Fruit fly (Drosophila melanogaster) whole organism, pupa: ENCODE results near the gene cmpy.

Experiments used
- CG10348 ChIP-seq: fragments of 200-800 bp; sonication (Bioruptor generic); IDR thresholded peaks from 2 replicates; pipeline ENCODE4 v1.3.6; 2022; ENCODE audit warnings: missing biosample characterization, missing genetic modification characterization
- CG12605 ChIP-seq: fragments of 200-800 bp; sonication (Bioruptor generic); IDR thresholded peaks from 2 replicates; pipeline ENCODE4 v1.3.6; 2022; ENCODE audit warnings: missing biosample characterization, missing genetic modification characterization
- CG13204 ChIP-seq: fragments of 200-800 bp; sonication (Bioruptor generic); optimal IDR thresholded peaks from 2 replicates; lab custom pipeline; 2018; ENCODE audit warnings: missing biosample characterization, mild to moderate bottlenecking, missing genetic modification characterization, moderate library complexity
- CG14655 ChIP-seq: fragments of 200-800 bp; sonication (Bioruptor generic); optimal IDR thresholded peaks from 3 replicates; lab custom pipeline; 2017; ENCODE audit warnings: mild to moderate bottlenecking, missing biosample characterization, missing genetic modification reagents, missing genetic modification characterization
- CG15710 ChIP-seq: fragments of 200-800 bp; sonication (Bioruptor generic); optimal IDR thresholded peaks from 2 replicates; lab custom pipeline; 2018; ENCODE audit warnings: missing biosample characterization, mild to moderate bottlenecking, missing genetic modification characterization, moderate library complexity
- CG17806 ChIP-seq: fragments of 200-800 bp; sonication (Bioruptor generic); optimal IDR thresholded peaks from 2 replicates; lab custom pipeline; 2018; ENCODE audit warnings: missing biosample characterization, mild to moderate bottlenecking, missing genetic modification characterization, moderate library complexity
- CG32121 ChIP-seq: fragments of 200-800 bp; sonication (Bioruptor generic); IDR thresholded peaks from 2 replicates; pipeline ENCODE4 v1.3.6; 2022; ENCODE audit warnings: missing biosample characterization, missing genetic modification characterization
- CG34367 ChIP-seq: fragments of 200-800 bp; sonication (Bioruptor generic); optimal IDR thresholded peaks from 2 replicates; lab custom pipeline; 2018; ENCODE audit warnings: missing biosample characterization, mild to moderate bottlenecking, missing genetic modification characterization
- CG4496 ChIP-seq: fragments of 200-800 bp; sonication (Bioruptor generic); IDR thresholded peaks from 3 replicates; pipeline ENCODE4 v1.3.6; 2022; ENCODE audit warnings: missing biosample characterization, missing genetic modification characterization
- CG8159 ChIP-seq: fragments of 200-800 bp; sonication (Bioruptor generic); optimal IDR thresholded peaks from 3 replicates; lab custom pipeline; 2018; ENCODE audit warnings: missing biosample characterization, mild to moderate bottlenecking, missing genetic modification characterization, moderate library complexity
- CG8301 ChIP-seq: fragments of 200-800 bp; sonication (Bioruptor generic); optimal IDR thresholded peaks from 2 replicates; lab custom pipeline; 2018; ENCODE audit warnings: missing biosample characterization, mild to moderate bottlenecking, missing genetic modification characterization
- CG9948 ChIP-seq: fragments of 200-800 bp; sonication (Bioruptor generic); optimal IDR thresholded peaks from 2 replicates; lab custom pipeline; 2018; ENCODE audit warnings: missing biosample characterization, mild to moderate bottlenecking, missing genetic modification characterization, moderate library complexity
- D1 ChIP-seq: fragments of 200-800 bp; sonication (Bioruptor generic); optimal IDR thresholded peaks from 2 replicates; lab custom pipeline; 2018; ENCODE audit warnings: missing biosample characterization, mild to moderate bottlenecking, missing genetic modification characterization, moderate library complexity
- EcR ChIP-seq: fragments of 200-800 bp; sonication (Bioruptor generic); optimal IDR thresholded peaks from 3 replicates; lab custom pipeline; 2019; ENCODE audit warnings: missing biosample characterization, missing genetic modification characterization, mild to moderate bottlenecking, moderate library complexity, missing genetic modification reagents
- Ets98B ChIP-seq: fragments of 200-800 bp; sonication (Bioruptor generic); IDR thresholded peaks from 2 replicates; pipeline ENCODE4 v1.3.6; 2022; ENCODE audit warnings: missing biosample characterization, missing genetic modification characterization
- Pif1A ChIP-seq: fragments of 200-800 bp; sonication (Bioruptor generic); optimal IDR thresholded peaks from 3 replicates; lab custom pipeline; 2016; ENCODE audit warnings: missing biosample characterization, missing genetic modification characterization
- Pif1B ChIP-seq: fragments of 200-800 bp; sonication (Bioruptor generic); optimal IDR thresholded peaks from 3 replicates; lab custom pipeline; 2016; ENCODE audit warnings: missing biosample characterization, missing genetic modification characterization
- Snoo ChIP-seq: fragments of 200-800 bp; sonication (Bioruptor generic); optimal IDR thresholded peaks from 3 replicates; lab custom pipeline; 2017; ENCODE audit warnings: missing biosample characterization, mild to moderate bottlenecking, missing genetic modification characterization, inconsistent platforms
- fd96Ca ChIP-seq: fragments of 200-800 bp; sonication (Bioruptor generic); IDR thresholded peaks from 3 replicates; pipeline ENCODE4 v1.3.6; 2022; ENCODE audit warnings: missing biosample characterization, missing genetic modification characterization
- gl ChIP-seq: fragments of 200-800 bp; sonication (Bioruptor generic); optimal IDR thresholded peaks from 2 replicates; lab custom pipeline; 2018; ENCODE audit warnings: missing biosample characterization, mild to moderate bottlenecking, missing genetic modification characterization
- rn ChIP-seq: fragments of 200-800 bp; sonication (Bioruptor generic); IDR thresholded peaks from 2 replicates; pipeline ENCODE4 v1.3.6; 2022; ENCODE audit warnings: missing biosample characterization, missing genetic modification characterization

Gene cmpy

DNA sequence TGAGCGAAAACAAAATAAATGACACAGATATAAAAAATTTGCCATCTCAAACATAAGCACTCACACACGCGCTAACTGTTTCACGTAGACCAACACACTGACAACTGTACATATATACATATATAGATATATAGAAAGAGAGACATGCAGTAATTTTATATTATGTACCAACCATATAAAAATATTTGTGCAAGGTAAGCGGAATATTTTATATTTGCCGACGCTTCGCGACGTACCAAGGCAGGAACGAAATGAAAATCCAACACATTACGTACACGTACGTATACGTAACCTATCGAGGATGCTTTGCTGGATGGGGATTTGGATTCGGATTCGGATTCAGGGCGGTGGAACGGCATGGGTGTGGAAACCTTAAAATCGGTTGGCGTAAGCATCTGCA lies 29.6 kb upstream of the cmpy start:
- TF ChIP-seq fd96Ca (GFP tag; lab: Robert Waterston, UW): no peak
- no peak for TF ChIP-seq CG8159 (tag; lab: Kevin White, UChicago)
- TF ChIP-seq CG32121: no peak
- no peak for TF ChIP-seq Snoo (tag; lab: Kevin White, UChicago)
- no peak for TF ChIP-seq CG14655 (GFP tag; lab: Kevin White, UChicago)
- no peak for TF ChIP-seq CG9948 (tag; lab: Kevin White, UChicago)
- TF ChIP-seq CG8301: no peak
- TF ChIP-seq gl (tag; lab: Kevin White, UChicago): no peak
- TF ChIP-seq EcR: no peak
- TF ChIP-seq CG4496 (GFP tag; lab: Robert Waterston, UW): no peak
- TF ChIP-seq CG10348 (GFP tag; lab: Robert Waterston, UW): no peak
- no peak for TF ChIP-seq CG15710
- no peak for TF ChIP-seq Ets98B (GFP tag; lab: Robert Waterston, UW)
- no peak for TF ChIP-seq CG17806 (tag; lab: Kevin White, UChicago)
- no peak for TF ChIP-seq CG34367
- no peak for TF ChIP-seq Pif1A (GFP tag; lab: Kevin White, UChicago)
- no peak for TF ChIP-seq Pif1B (GFP tag; lab: Kevin White, UChicago)
- TF ChIP-seq CG12605 (GFP tag; lab: Robert Waterston, UW): no peak

DNA sequence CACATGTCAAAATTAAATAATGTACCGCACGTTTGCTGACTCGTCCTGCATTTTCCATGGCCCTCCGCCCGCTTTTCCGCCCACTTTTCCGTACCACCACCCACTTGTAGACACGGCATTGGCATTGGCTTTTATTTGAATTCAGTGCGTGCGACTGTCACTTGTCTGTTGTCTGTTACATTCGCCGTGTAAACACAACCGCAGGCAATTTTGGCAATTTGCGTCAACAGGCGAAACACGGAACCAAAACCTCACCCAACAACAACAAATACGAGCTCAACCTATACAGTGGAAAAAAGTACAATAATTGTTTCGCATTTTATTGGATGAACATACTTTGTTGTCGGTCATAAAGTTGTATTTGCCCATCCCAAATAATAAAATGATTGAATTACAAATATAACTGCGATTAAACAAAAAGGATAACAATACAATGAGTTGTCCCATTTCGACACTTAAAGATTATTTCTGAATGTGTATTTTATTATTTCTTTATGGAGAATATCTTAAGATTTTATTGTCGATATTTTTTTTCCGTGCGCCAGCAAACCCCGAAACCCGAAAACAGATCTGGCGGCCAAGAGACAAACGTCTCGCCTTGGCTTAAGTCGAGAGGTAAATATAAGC lies 28.4 kb upstream of the cmpy start:
- no peak for TF ChIP-seq Ets98B (GFP tag; lab: Robert Waterston, UW)
- no peak for TF ChIP-seq CG32121
- TF ChIP-seq Pif1A (GFP tag; lab: Kevin White, UChicago): no peak
- no peak for TF ChIP-seq CG13204 (GFP tag; lab: Kevin White, UChicago)
- peak; percentile 4 for TF ChIP-seq Snoo (tag; lab: Kevin White, UChicago)
- no peak for TF ChIP-seq CG4496 (GFP tag; lab: Robert Waterston, UW)
- no peak for TF ChIP-seq CG8301
- TF ChIP-seq CG14655 (GFP tag; lab: Kevin White, UChicago): peak; percentile 5

DNA sequence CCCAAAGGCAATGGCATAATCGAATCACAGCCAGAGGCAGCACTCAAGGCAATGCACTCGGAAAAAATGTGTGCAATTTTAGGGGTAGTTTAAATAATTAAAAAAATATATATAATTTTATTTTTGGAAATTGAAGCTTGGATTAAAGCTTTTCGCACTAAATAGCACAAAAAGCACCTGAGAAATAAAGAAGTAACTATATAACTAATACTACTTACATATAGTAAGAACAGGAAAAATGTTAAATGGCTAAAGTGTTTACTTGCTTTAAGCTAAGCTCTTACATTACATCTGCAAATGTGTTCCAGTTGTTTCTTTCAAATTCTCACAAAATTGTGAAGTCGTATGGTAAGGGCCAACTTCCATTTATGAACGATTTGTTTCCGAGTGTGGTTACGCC lies 20.4 kb upstream of the cmpy start, which contains the start of gene Gr77a:
Gene Gr77a, minus strand, starts transcription at position 17 of the 400 bp plus-strand sequence.
- TF ChIP-seq CG8301 (no peak), CG10348 (GFP tag; lab: Robert Waterston, UW) (no peak), CG9948 (tag; lab: Kevin White, UChicago) (peak; percentile 51), CG14655 (GFP tag; lab: Kevin White, UChicago) (peak; percentile 29), Ets98B (GFP tag; lab: Robert Waterston, UW) (no peak), D1 (tag; lab: Kevin White, UChicago) (no peak), CG34367 (peak; percentile 1), CG32121 (no peak), CG12605 (GFP tag; lab: Robert Waterston, UW) (no peak), CG4496 (GFP tag; lab: Robert Waterston, UW) (no peak), Snoo (tag; lab: Kevin White, UChicago) (no peak), CG17806 (tag; lab: Kevin White, UChicago) (peak; percentile 49), CG8159 (tag; lab: Kevin White, UChicago) (peak; percentile 61), EcR (no peak), Pif1A (GFP tag; lab: Kevin White, UChicago) (peak; percentile 26), CG15710 (peak; percentile 51), fd96Ca (GFP tag; lab: Robert Waterston, UW) (no peak), CG13204 (GFP tag; lab: Kevin White, UChicago) (no peak), gl (tag; lab: Kevin White, UChicago) (no peak), rn (GFP tag; lab: Robert Waterston, UW) (no peak), Pif1B (GFP tag; lab: Kevin White, UChicago) (peak; percentile 38)

DNA sequence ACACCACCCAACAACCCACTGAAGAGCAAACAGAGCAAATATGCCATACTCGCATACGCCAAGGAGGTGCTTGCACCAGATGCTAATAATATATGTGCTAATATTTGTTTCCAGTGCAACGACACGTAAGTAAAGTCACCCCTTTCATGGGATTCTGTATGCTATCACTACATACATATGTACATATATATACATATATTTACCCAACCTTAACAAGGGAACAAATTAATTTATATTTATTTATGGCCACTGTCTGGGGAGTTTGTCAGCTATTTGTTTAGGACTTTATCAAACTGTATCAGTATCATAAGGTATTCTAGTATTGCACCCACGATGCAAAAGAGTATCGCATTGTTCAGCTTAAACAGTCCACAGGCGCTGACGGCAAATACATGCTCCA lies 18.3 kb upstream of the cmpy start:
- TF ChIP-seq Snoo (tag; lab: Kevin White, UChicago) (no peak), CG14655 (GFP tag; lab: Kevin White, UChicago) (no peak), CG10348 (GFP tag; lab: Robert Waterston, UW) (no peak), CG8301 (no peak), CG4496 (GFP tag; lab: Robert Waterston, UW) (0 out of 3 replicates have a peak, but pooled peaks have one; percentile 37), Pif1A (GFP tag; lab: Kevin White, UChicago) (no peak), CG32121 (no peak), CG15710 (no peak), CG12605 (GFP tag; lab: Robert Waterston, UW) (no peak), fd96Ca (GFP tag; lab: Robert Waterston, UW) (no peak), EcR (peak; percentile 47), CG9948 (tag; lab: Kevin White, UChicago) (no peak), CG8159 (tag; lab: Kevin White, UChicago) (peak; percentile 17), Pif1B (GFP tag; lab: Kevin White, UChicago) (no peak), CG17806 (tag; lab: Kevin White, UChicago) (no peak), rn (GFP tag; lab: Robert Waterston, UW) (no peak), CG34367 (no peak), D1 (tag; lab: Kevin White, UChicago) (no peak), gl (tag; lab: Kevin White, UChicago) (peak; percentile 13), CG13204 (GFP tag; lab: Kevin White, UChicago) (no peak), Ets98B (GFP tag; lab: Robert Waterston, UW) (no peak)

DNA sequence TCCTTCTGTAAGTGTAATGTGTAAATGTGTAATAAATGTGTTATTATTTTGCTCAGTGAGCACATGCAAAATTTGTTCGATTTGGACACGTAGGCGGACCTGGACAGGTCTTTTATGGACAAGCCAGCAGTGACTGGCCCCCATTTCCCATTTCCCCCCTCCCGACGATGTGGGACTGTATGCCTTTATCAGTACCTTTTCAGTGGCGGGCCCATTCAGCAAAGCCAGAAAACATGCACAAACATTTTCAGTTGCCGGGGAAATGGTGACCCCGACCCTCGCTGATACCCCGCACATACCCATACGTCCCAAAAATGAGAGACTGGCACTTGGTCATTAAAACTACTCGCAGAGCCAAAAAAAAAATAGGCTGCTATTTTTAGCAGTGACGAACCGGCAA lies 17.3 kb upstream of the cmpy start:
- no peak for TF ChIP-seq D1 (tag; lab: Kevin White, UChicago)
- no peak for TF ChIP-seq CG32121
- TF ChIP-seq rn (GFP tag; lab: Robert Waterston, UW): no peak
- no peak for TF ChIP-seq fd96Ca (GFP tag; lab: Robert Waterston, UW)
- TF ChIP-seq CG12605 (GFP tag; lab: Robert Waterston, UW): no peak
- TF ChIP-seq CG13204 (GFP tag; lab: Kevin White, UChicago): no peak
- TF ChIP-seq CG10348 (GFP tag; lab: Robert Waterston, UW): no peak
- no peak for TF ChIP-seq CG15710
- no peak for TF ChIP-seq Ets98B (GFP tag; lab: Robert Waterston, UW)
- no peak for TF ChIP-seq CG14655 (GFP tag; lab: Kevin White, UChicago)
- TF ChIP-seq Snoo (tag; lab: Kevin White, UChicago): no peak
- TF ChIP-seq CG17806 (tag; lab: Kevin White, UChicago): no peak
- TF ChIP-seq CG4496 (GFP tag; lab: Robert Waterston, UW): no peak
- no peak for TF ChIP-seq CG8159 (tag; lab: Kevin White, UChicago)
- TF ChIP-seq CG9948 (tag; lab: Kevin White, UChicago): no peak
- TF ChIP-seq gl (tag; lab: Kevin White, UChicago): no peak
- no peak for TF ChIP-seq CG34367
- no peak for TF ChIP-seq Pif1A (GFP tag; lab: Kevin White, UChicago)
